Worm (Caenorhabditis elegans) whole organism, L4/young adult: Measurements from ENCODE around the gene flp-20.
A peak's percentile ranks its signal among the peaks of the same experiment; 100 is the strongest.

Experiments used
- W03F9.2 ChIP-seq: fragments of 150-350 bp; optimal IDR thresholded peaks from 2 replicates; lab custom pipeline; 2014; ENCODE audit warnings: missing biosample characterization, missing genetic modification characterization
- dao-5 ChIP-seq: sonication (generic microtip); optimal IDR thresholded peaks from 2 replicates; lab custom pipeline; 2016; ENCODE audit warnings: missing genotype, missing genetic modification characterization, moderate library complexity, missing compliant biosample characterization
- him-1 ChIP-seq: sonication (generic microtip); optimal IDR thresholded peaks from 2 replicates; lab custom pipeline; 2016; ENCODE audit warnings: missing genotype, missing genetic modification reagents, missing genetic modification characterization, missing compliant biosample characterization

- TF ChIP-seq W03F9.2 (tag; lab: Kevin White, UChicago): no peak
- TF ChIP-seq him-1 (tag; lab: Kevin White, UChicago): peak; percentile 95
- no peak for TF ChIP-seq dao-5 (tag; lab: Kevin White, UChicago)
These were observed 11.9 kb downstream of the flp-20 start for ce11 chrX:9337832-9338231.
